Worm (Caenorhabditis elegans): ENCODE data around the gene K10D11.3.

- TF ChIP-seq unc-42 (tag; optimal IDR thresholded peaks at IDR 0.05): no peak
- no peak for TF ChIP-seq nhr-11 (tag; optimal IDR thresholded peaks at IDR 0.05)
- TF ChIP-seq ets-4 (tag; optimal IDR thresholded peaks at IDR 0.05): no peak
Measured at ce11 chrIV:12973336-12973735, 12.6 kb downstream of the K10D11.3 start, which contains the start of gene F55G11.4.
